Worm (Caenorhabditis elegans) whole organism, L2 larva: ENCODE data around the gene F14F7.5.

Experiments
- C34F6.9 ChIP-seq: fragments of 150-350 bp; optimal IDR thresholded peaks from 2 replicates; lab custom pipeline; 2014; ENCODE audit warnings: missing biosample characterization, missing genetic modification characterization
- F13H6.1 ChIP-seq: sonication (generic microtip); optimal IDR thresholded peaks from 2 replicates; lab custom pipeline; 2016; ENCODE audit warnings: missing genetic modification characterization, missing compliant biosample characterization
- R02D3.7 ChIP-seq: fragments of 150-350 bp; optimal IDR thresholded peaks from 2 replicates; lab custom pipeline; 2014; ENCODE audit warnings: missing biosample characterization, missing genetic modification characterization
- Y55F3AM.14 ChIP-seq: fragments of 200-800 bp; sonication (Bioruptor generic); optimal IDR thresholded peaks from 2 replicates; lab custom pipeline; 2018; ENCODE audit warnings: mild to moderate bottlenecking, missing genetic modification characterization, missing compliant biosample characterization
- alr-1 ChIP-seq: fragments of 150-350 bp; optimal IDR thresholded peaks from 2 replicates; lab custom pipeline; 2014; ENCODE audit warnings: missing biosample characterization, missing genetic modification characterization
- aly-2 ChIP-seq: fragments of 150-350 bp; optimal IDR thresholded peaks from 2 replicates; lab custom pipeline; 2014; ENCODE audit warnings: missing biosample characterization, missing genetic modification characterization
- ama-1 ChIP-seq: fragments of 150-350 bp; optimal IDR thresholded peaks from 2 replicates; lab custom pipeline; 2018; ENCODE audit warnings: inconsistent platforms
- blmp-1 ChIP-seq: sonication (generic microtip); optimal IDR thresholded peaks from 2 replicates; lab custom pipeline; 2017; ENCODE audit warnings: missing genetic modification characterization, mild to moderate bottlenecking, missing compliant biosample characterization, antibody characterized with exemption, moderate library complexity; ENCODE audit not compliant: insufficient read depth
- ceh-82 ChIP-seq: fragments of 150-350 bp; optimal IDR thresholded peaks from 2 replicates; lab custom pipeline; 2014; ENCODE audit warnings: missing biosample characterization, missing genetic modification characterization
- crh-2 ChIP-seq: sonication (generic microtip); optimal IDR thresholded peaks from 2 replicates; lab custom pipeline; 2017; ENCODE audit warnings: missing biosample characterization, missing genetic modification characterization
- dmd-4 ChIP-seq: sonication (generic microtip); optimal IDR thresholded peaks from 2 replicates; lab custom pipeline; 2017; ENCODE audit warnings: missing biosample characterization, missing genetic modification characterization
- elt-1 ChIP-seq: fragments of 150-350 bp; optimal IDR thresholded peaks from 2 replicates; lab custom pipeline; 2014; ENCODE audit warnings: missing biosample characterization, missing genetic modification characterization
- elt-3 ChIP-seq: sonication (generic microtip); optimal IDR thresholded peaks from 2 replicates; lab custom pipeline; 2017; ENCODE audit warnings: missing biosample characterization, missing genetic modification characterization
- fos-1 ChIP-seq: fragments of 150-350 bp; optimal IDR thresholded peaks from 2 replicates; lab custom pipeline; 2014; ENCODE audit warnings: missing biosample characterization, missing genetic modification characterization
- gmeb-1 ChIP-seq: fragments of 150-350 bp; optimal IDR thresholded peaks from 2 replicates; lab custom pipeline; 2014; ENCODE audit warnings: missing biosample characterization, missing genetic modification characterization
- lin-11 ChIP-seq: fragments of 150-350 bp; sonication (generic microtip); optimal IDR thresholded peaks from 2 replicates; lab custom pipeline; 2014; ENCODE audit warnings: missing biosample characterization, missing genetic modification characterization, inconsistent platforms, mixed read lengths
- lin-13 ChIP-seq: fragments of 150-350 bp; optimal IDR thresholded peaks from 2 replicates; lab custom pipeline; 2014; ENCODE audit warnings: missing biosample characterization, missing genetic modification reagents, missing genetic modification characterization
- lin-39 ChIP-seq: fragments of 150-350 bp; optimal IDR thresholded peaks from 2 replicates; lab custom pipeline; 2014; ENCODE audit warnings: missing biosample characterization, missing genetic modification reagents, missing genetic modification characterization
- lsy-2 ChIP-seq, 2 experiments: fragments of 150-350 bp in 1 of 2; sonication (generic microtip) in 1 of 2; optimal IDR thresholded peaks; 2 replicates each; lab custom pipeline; 2014 to 2017; ENCODE audit warnings: missing biosample characterization in 2 of 2, missing genetic modification characterization in 2 of 2
- mab-5 ChIP-seq: fragments of 150-350 bp; optimal IDR thresholded peaks from 2 replicates; lab custom pipeline; 2014; ENCODE audit warnings: missing biosample characterization, missing genetic modification characterization
- mbf-1 ChIP-seq: sonication (generic microtip); optimal IDR thresholded peaks from 2 replicates; lab custom pipeline; 2017; ENCODE audit warnings: missing biosample characterization, missing genetic modification characterization
- mdl-1 ChIP-seq, 2 experiments: fragments of 150-350 bp in 1 of 2; sonication (generic microtip) in 1 of 2; optimal IDR thresholded peaks; 2 replicates each; lab custom pipeline; 2017; ENCODE audit warnings: missing biosample characterization in 2 of 2, missing genetic modification characterization in 2 of 2
- nhr-10 ChIP-seq: sonication (generic microtip); optimal IDR thresholded peaks from 2 replicates; lab custom pipeline; 2017; ENCODE audit warnings: missing biosample characterization, missing genetic modification characterization
- nhr-11 ChIP-seq: fragments of 150-350 bp; optimal IDR thresholded peaks from 2 replicates; lab custom pipeline; 2014; ENCODE audit warnings: missing biosample characterization, missing genetic modification characterization
- nhr-12 ChIP-seq: fragments of 150-350 bp; optimal IDR thresholded peaks from 2 replicates; lab custom pipeline; 2014; ENCODE audit warnings: missing biosample characterization, missing genetic modification characterization
- nhr-21 ChIP-seq: fragments of 150-350 bp; optimal IDR thresholded peaks from 2 replicates; lab custom pipeline; 2014; ENCODE audit warnings: missing biosample characterization, missing genetic modification characterization
- nhr-23 ChIP-seq: fragments of 150-350 bp; optimal IDR thresholded peaks from 2 replicates; lab custom pipeline; 2014; ENCODE audit warnings: missing biosample characterization, missing genetic modification reagents, missing genetic modification characterization
- nhr-237 ChIP-seq: fragments of 150-350 bp; optimal IDR thresholded peaks from 2 replicates; lab custom pipeline; 2014; ENCODE audit warnings: missing biosample characterization, missing genetic modification characterization
- nhr-25 ChIP-seq: fragments of 150-350 bp; sonication (generic microtip); optimal IDR thresholded peaks from 3 replicates; lab custom pipeline; 2014; ENCODE audit warnings: missing biosample characterization, missing genetic modification characterization
- peb-1 ChIP-seq: fragments of 150-350 bp; optimal IDR thresholded peaks from 2 replicates; lab custom pipeline; 2014; ENCODE audit warnings: missing biosample characterization, missing genetic modification characterization
- skn-1 ChIP-seq: sonication (generic microtip); optimal IDR thresholded peaks from 2 replicates; lab custom pipeline; 2017; ENCODE audit warnings: missing biosample characterization, missing genetic modification characterization
- sma-3 ChIP-seq: sonication (generic microtip); optimal IDR thresholded peaks from 2 replicates; lab custom pipeline; 2016; ENCODE audit warnings: missing genetic modification reagents, missing genetic modification characterization, missing compliant biosample characterization
- sma-9 ChIP-seq, 2 experiments: fragments of 150-350 bp in 1 of 2; sonication (generic microtip) in 1 of 2; optimal IDR thresholded peaks; 2 replicates each; lab custom pipeline; 2014 to 2016; ENCODE audit warnings: missing genetic modification characterization in 2 of 2, mild to moderate bottlenecking in 1 of 2, missing biosample characterization in 1 of 2, missing compliant biosample characterization in 1 of 2, missing genetic modification reagents in 1 of 2, moderate library complexity in 1 of 2
- snpc-4 ChIP-seq: fragments of 150-350 bp; optimal IDR thresholded peaks from 2 replicates; lab custom pipeline; 2014; ENCODE audit warnings: missing biosample characterization, missing genetic modification characterization
- unc-55 ChIP-seq: fragments of 150-350 bp; sonication (generic microtip); optimal IDR thresholded peaks from 3 replicates; lab custom pipeline; 2014; ENCODE audit warnings: missing biosample characterization, missing genetic modification reagents, missing genetic modification characterization
- ztf-1 ChIP-seq: fragments of 200-800 bp; sonication (Bioruptor generic); conservative IDR thresholded peaks from 2 replicates; pipeline ENCODE4 v1.3.6; 2022; ENCODE audit warnings: missing genetic modification characterization, missing compliant biosample characterization
- ztf-11 ChIP-seq: sonication (generic microtip); optimal IDR thresholded peaks from 2 replicates; lab custom pipeline; 2017; ENCODE audit warnings: missing biosample characterization, missing genetic modification characterization
- ztf-4 ChIP-seq: fragments of 150-350 bp; optimal IDR thresholded peaks from 2 replicates; lab custom pipeline; 2014; ENCODE audit warnings: missing biosample characterization, missing genetic modification characterization

Gene F14F7.5

ce11 chrIII:13030551-13030950 is 1.2 kb upstream of the F14F7.5 start, which contains the start of gene F14F7.7:
Gene F14F7.7, plus strand, starts transcription at chrIII:13030904.
- TF ChIP-seq ztf-1 (GFP tag; lab: Robert Waterston, UW) (no peak), Y55F3AM.14 (GFP tag; lab: Kevin White, UChicago) (no peak), sma-3 (GFP tag; lab: Kevin White, UChicago) (no peak), aly-2 (tag; lab: Kevin White, UChicago) (no peak), lin-11 (tag; lab: Kevin White, UChicago) (no peak), ztf-11 (no peak), nhr-237 (tag; lab: Kevin White, UChicago) (no peak), mdl-1 (tag; optimal IDR thresholded peaks at IDR 0.05; lab: Kevin White, UChicago) (no peak), nhr-23 (no peak), mbf-1 (tag; lab: Kevin White, UChicago) (no peak), fos-1 (tag; lab: Kevin White, UChicago) (no peak), nhr-11 (no peak), unc-55 (no peak)
- TF ChIP-seq, all 48 proteins: peak for 0

- TF ChIP-seq lin-39 (tag; lab: Kevin White, UChicago) (no peak), R02D3.7 (tag; lab: Kevin White, UChicago) (no peak), unc-55 (no peak), sma-9 (GFP tag; optimal IDR thresholded peaks at IDR 0.05; lab: Kevin White, UChicago) (no peak), sma-9 (tag; optimal IDR thresholded peaks at IDR 0.05; lab: Kevin White, UChicago) (no peak), snpc-4 (tag; lab: Kevin White, UChicago) (no peak), nhr-10 (tag; lab: Kevin White, UChicago) (no peak), fos-1 (tag; lab: Kevin White, UChicago) (no peak), lin-13 (GFP tag; lab: Kevin White, UChicago) (no peak), ztf-4 (no peak), nhr-25 (tag; lab: Kevin White, UChicago) (no peak), ama-1 (lab: Kevin White, UChicago) (no peak), nhr-21 (tag; lab: Kevin White, UChicago) (no peak), lin-11 (tag; lab: Kevin White, UChicago) (no peak)
Measured at ce11 chrIII:13032429-13033018, 723 bp downstream of the F14F7.5 start.

ce11 chrIII:13039739-13040138 is 7.9 kb downstream of the F14F7.5 start, which contains the start of gene F54F12.2:
Gene F54F12.2, plus strand, starts transcription at chrIII:13040039.
- TF ChIP-seq sma-3 (GFP tag; lab: Kevin White, UChicago): no peak
- TF ChIP-seq Y55F3AM.14 (GFP tag; lab: Kevin White, UChicago): no peak
- no peak for TF ChIP-seq snpc-4 (tag; lab: Kevin White, UChicago)
- no peak for TF ChIP-seq skn-1 (tag; lab: Kevin White, UChicago)
- no peak for TF ChIP-seq peb-1
- TF ChIP-seq C34F6.9 (tag; lab: Kevin White, UChicago): no peak

ce11 chrIII:13049956-13050355 is 18.2 kb downstream of the F14F7.5 start:
- TF ChIP-seq lin-39 (tag; lab: Kevin White, UChicago) (no peak), nhr-237 (tag; lab: Kevin White, UChicago) (no peak), ama-1 (lab: Kevin White, UChicago) (no peak), nhr-10 (tag; lab: Kevin White, UChicago) (no peak), ztf-1 (GFP tag; lab: Robert Waterston, UW) (no peak), elt-1 (tag; lab: Kevin White, UChicago) (no peak), dmd-4 (tag; lab: Kevin White, UChicago) (no peak), mbf-1 (tag; lab: Kevin White, UChicago) (no peak), crh-2 (tag; lab: Kevin White, UChicago) (no peak), peb-1 (no peak), mab-5 (no peak), gmeb-1 (tag; lab: Kevin White, UChicago) (no peak), lsy-2 (tag; optimal IDR thresholded peaks at IDR 0.05; lab: Kevin White, UChicago) (no peak), C34F6.9 (tag; lab: Kevin White, UChicago) (no peak), F13H6.1 (tag; lab: Kevin White, UChicago) (no peak), unc-55 (no peak), lin-13 (GFP tag; lab: Kevin White, UChicago) (no peak)

- TF ChIP-seq ceh-82 (tag; lab: Kevin White, UChicago) (no peak), alr-1 (tag; lab: Kevin White, UChicago) (no peak), nhr-21 (tag; lab: Kevin White, UChicago) (no peak), mab-5 (no peak), fos-1 (tag; lab: Kevin White, UChicago) (no peak), blmp-1 (tag; lab: Kevin White, UChicago) (no peak), gmeb-1 (tag; lab: Kevin White, UChicago) (no peak), nhr-23 (no peak), Y55F3AM.14 (GFP tag; lab: Kevin White, UChicago) (no peak), nhr-12 (tag; lab: Kevin White, UChicago) (no peak), elt-3 (tag; lab: Kevin White, UChicago) (no peak)
Measured at ce11 chrIII:13055342-13055741, 23.5 kb downstream of the F14F7.5 start, which contains the start of gene F54F12.1. Gene F54F12.1, minus strand, starts transcription at chrIII:13055442.
